Worm (Caenorhabditis elegans) whole organism, early embryonic: ENCODE results near the gene gpcp-1.

Experiments
- B0310.2 ChIP-seq: sonication (generic microtip); optimal IDR thresholded peaks from 2 replicates; lab custom pipeline; 2016; ENCODE audit warnings: mild to moderate bottlenecking, missing genetic modification characterization, missing compliant biosample characterization
- F13C5.2 ChIP-seq: sonication (generic microtip); optimal IDR thresholded peaks from 2 replicates; lab custom pipeline; 2017; ENCODE audit warnings: mild to moderate bottlenecking, missing genetic modification characterization, inconsistent platforms, missing compliant biosample characterization
- aly-1 ChIP-seq: sonication (generic microtip); optimal IDR thresholded peaks from 2 replicates; lab custom pipeline; 2016; ENCODE audit warnings: missing genetic modification characterization, missing compliant biosample characterization
- ama-1 ChIP-seq: fragments of 150-350 bp; optimal IDR thresholded peaks from 2 replicates; lab custom pipeline; 2014
- ceh-13 ChIP-seq: fragments of 200-800 bp; sonication (Bioruptor generic); optimal IDR thresholded peaks from 2 replicates; lab custom pipeline; 2018; ENCODE audit warnings: mild to moderate bottlenecking, missing genetic modification characterization, missing compliant biosample characterization
- ceh-36 ChIP-seq: sonication (generic microtip); optimal IDR thresholded peaks from 2 replicates; lab custom pipeline; 2016; ENCODE audit warnings: missing genetic modification characterization, inconsistent platforms, missing compliant biosample characterization
- flt-1 ChIP-seq: fragments of 200-800 bp; sonication (Bioruptor generic); IDR thresholded peaks from 2 replicates; pipeline ENCODE4 v1.3.6; 2022; ENCODE audit warnings: missing genetic modification characterization, missing compliant biosample characterization
- hmg-4 ChIP-seq: fragments of 200-800 bp; sonication (Bioruptor generic); optimal IDR thresholded peaks from 2 replicates; lab custom pipeline; 2018; ENCODE audit warnings: mild to moderate bottlenecking, missing genetic modification characterization, missing compliant biosample characterization
- hnd-1 ChIP-seq: sonication (generic microtip); optimal IDR thresholded peaks from 2 replicates; lab custom pipeline; 2016; ENCODE audit warnings: missing genetic modification characterization, missing compliant biosample characterization
- pes-1 ChIP-seq: fragments of 200-800 bp; sonication (Bioruptor generic); IDR thresholded peaks from 2 replicates; pipeline ENCODE4 v1.3.6; 2022; ENCODE audit warnings: missing genetic modification reagents, missing genetic modification characterization, missing compliant biosample characterization
- scrt-1 ChIP-seq: fragments of 200-800 bp; sonication (Bioruptor generic); IDR thresholded peaks from 2 replicates; pipeline ENCODE4 v1.3.6; 2022; ENCODE audit warnings: missing genetic modification characterization, missing compliant biosample characterization
- tbx-11 ChIP-seq: fragments of 200-800 bp; sonication (Bioruptor generic); IDR thresholded peaks from 2 replicates; pipeline ENCODE4 v1.3.6; 2022; ENCODE audit warnings: missing genetic modification characterization, missing compliant biosample characterization
- tbx-37 ChIP-seq: fragments of 200-800 bp; sonication (Bioruptor generic); conservative IDR thresholded peaks from 2 replicates; pipeline ENCODE4 v1.3.6; 2022; ENCODE audit warnings: missing genetic modification reagents, missing genetic modification characterization, missing compliant biosample characterization
- tra-4 ChIP-seq: sonication (generic microtip); optimal IDR thresholded peaks from 2 replicates; lab custom pipeline; 2017; ENCODE audit warnings: missing genetic modification characterization, missing compliant biosample characterization

DNA sequence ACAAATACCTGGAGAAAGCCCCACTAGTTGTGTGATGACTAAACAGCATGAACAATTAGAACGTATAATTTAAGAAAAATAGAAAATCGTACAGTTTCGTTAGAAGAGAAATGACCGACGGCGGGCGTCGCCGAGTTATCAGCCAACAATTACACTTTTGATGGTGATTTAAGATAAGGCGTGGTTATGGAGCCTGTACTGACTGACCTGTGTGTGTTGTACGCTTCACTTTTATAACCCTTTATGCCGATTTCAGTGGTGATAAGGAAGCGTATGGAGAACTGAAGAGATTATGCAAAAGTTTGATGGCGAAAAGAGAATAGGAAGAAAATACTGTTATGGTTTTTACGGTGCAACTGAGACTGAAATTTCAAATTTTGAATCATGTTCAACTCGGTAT lies 42.7 kb upstream of the gpcp-1 start:
- TF ChIP-seq B0310.2 (tag; lab: Kevin White, UChicago) (no peak), ceh-36 (no peak), tbx-11 (GFP tag; lab: Robert Waterston, UW) (no peak), ceh-13 (GFP tag; lab: Kevin White, UChicago) (no peak), ama-1 (lab: Kevin White, UChicago) (no peak), hnd-1 (tag; lab: Kevin White, UChicago) (no peak), pes-1 (GFP tag; lab: Robert Waterston, UW) (no peak), hmg-4 (GFP tag; lab: Kevin White, UChicago) (no peak), aly-1 (tag; lab: Kevin White, UChicago) (no peak), tra-4 (tag; lab: Kevin White, UChicago) (no peak), flt-1 (GFP tag; lab: Robert Waterston, UW) (no peak), F13C5.2 (tag; lab: Kevin White, UChicago) (no peak), tbx-37 (no peak), scrt-1 (GFP tag; lab: Robert Waterston, UW) (no peak)
